Worm (Caenorhabditis elegans) whole organism, early embryonic: Measurements from ENCODE around the gene clec-203.

ENCODE experiments used
- B0310.2 ChIP-seq: sonication (generic microtip); optimal IDR thresholded peaks from 2 replicates; lab custom pipeline; 2016; ENCODE audit warnings: mild to moderate bottlenecking, missing genetic modification characterization, missing compliant biosample characterization
- F13C5.2 ChIP-seq: sonication (generic microtip); optimal IDR thresholded peaks from 2 replicates; lab custom pipeline; 2017; ENCODE audit warnings: mild to moderate bottlenecking, missing genetic modification characterization, inconsistent platforms, missing compliant biosample characterization
- aly-1 ChIP-seq: sonication (generic microtip); optimal IDR thresholded peaks from 2 replicates; lab custom pipeline; 2016; ENCODE audit warnings: missing genetic modification characterization, missing compliant biosample characterization
- ama-1 ChIP-seq: fragments of 150-350 bp; optimal IDR thresholded peaks from 2 replicates; lab custom pipeline; 2014
- ceh-13 ChIP-seq: fragments of 200-800 bp; sonication (Bioruptor generic); optimal IDR thresholded peaks from 2 replicates; lab custom pipeline; 2018; ENCODE audit warnings: mild to moderate bottlenecking, missing genetic modification characterization, missing compliant biosample characterization
- ceh-36 ChIP-seq: sonication (generic microtip); optimal IDR thresholded peaks from 2 replicates; lab custom pipeline; 2016; ENCODE audit warnings: missing genetic modification characterization, inconsistent platforms, missing compliant biosample characterization
- ets-7 ChIP-seq: sonication (generic microtip); optimal IDR thresholded peaks from 2 replicates; lab custom pipeline; 2016; ENCODE audit warnings: missing genotype, missing genetic modification characterization, missing compliant biosample characterization
- flt-1 ChIP-seq: fragments of 200-800 bp; sonication (Bioruptor generic); IDR thresholded peaks from 2 replicates; pipeline ENCODE4 v1.3.6; 2022; ENCODE audit warnings: missing genetic modification characterization, missing compliant biosample characterization
- hmbx-1 ChIP-seq: sonication (generic microtip); optimal IDR thresholded peaks from 2 replicates; lab custom pipeline; 2016; ENCODE audit warnings: mild to moderate bottlenecking, missing genetic modification characterization, missing compliant biosample characterization
- hmg-4 ChIP-seq: fragments of 200-800 bp; sonication (Bioruptor generic); optimal IDR thresholded peaks from 2 replicates; lab custom pipeline; 2018; ENCODE audit warnings: mild to moderate bottlenecking, missing genetic modification characterization, missing compliant biosample characterization
- hnd-1 ChIP-seq: sonication (generic microtip); optimal IDR thresholded peaks from 2 replicates; lab custom pipeline; 2016; ENCODE audit warnings: missing genetic modification characterization, missing compliant biosample characterization
- pes-1 ChIP-seq: fragments of 200-800 bp; sonication (Bioruptor generic); IDR thresholded peaks from 2 replicates; pipeline ENCODE4 v1.3.6; 2022; ENCODE audit warnings: missing genetic modification reagents, missing genetic modification characterization, missing compliant biosample characterization
- scrt-1 ChIP-seq: fragments of 200-800 bp; sonication (Bioruptor generic); IDR thresholded peaks from 2 replicates; pipeline ENCODE4 v1.3.6; 2022; ENCODE audit warnings: missing genetic modification characterization, missing compliant biosample characterization
- sea-1 ChIP-seq: fragments of 200-800 bp; sonication (Bioruptor generic); conservative IDR thresholded peaks from 2 replicates; pipeline ENCODE4 v1.3.6; 2022; ENCODE audit warnings: missing genetic modification characterization, missing compliant biosample characterization
- tbx-11 ChIP-seq: fragments of 200-800 bp; sonication (Bioruptor generic); IDR thresholded peaks from 2 replicates; pipeline ENCODE4 v1.3.6; 2022; ENCODE audit warnings: missing genetic modification characterization, missing compliant biosample characterization
- tbx-37 ChIP-seq: fragments of 200-800 bp; sonication (Bioruptor generic); conservative IDR thresholded peaks from 2 replicates; pipeline ENCODE4 v1.3.6; 2022; ENCODE audit warnings: missing genetic modification reagents, missing genetic modification characterization, missing compliant biosample characterization
- tra-4 ChIP-seq: sonication (generic microtip); optimal IDR thresholded peaks from 2 replicates; lab custom pipeline; 2017; ENCODE audit warnings: missing genetic modification characterization, missing compliant biosample characterization

Gene clec-203

DNA sequence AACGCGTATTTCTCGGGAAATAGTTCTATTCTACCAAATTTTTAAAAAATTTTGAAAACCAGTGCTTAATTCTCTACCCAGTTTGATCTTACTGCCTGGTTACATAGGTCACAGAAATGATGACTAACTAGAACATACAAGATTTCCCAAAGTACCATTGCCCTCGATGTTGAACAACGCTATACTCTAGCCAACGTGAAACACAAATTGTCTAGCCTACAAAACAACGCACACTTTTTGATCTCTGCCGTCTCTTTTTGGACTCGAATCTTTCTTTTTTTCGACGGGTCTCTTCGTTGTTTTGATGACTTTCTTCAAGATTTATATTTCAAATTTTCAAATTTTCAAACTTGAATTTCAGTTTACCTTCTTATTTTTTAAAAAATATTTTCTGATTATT lies 12.2 kb downstream of the clec-203 start, which contains the start of gene Y50D4B.2:
Gene Y50D4B.2 (plus strand): TSS at position 301 of the 400 bp plus-strand sequence.
- TF ChIP-seq scrt-1 (GFP tag; lab: Robert Waterston, UW) (no peak), ceh-36 (no peak), B0310.2 (no peak), aly-1 (no peak), hnd-1 (tag; lab: Kevin White, UChicago) (no peak), tbx-37 (GFP tag; lab: Robert Waterston, UW) (no peak), ama-1 (lab: Kevin White, UChicago) (no peak), hmbx-1 (tag; lab: Kevin White, UChicago) (no peak), sea-1 (GFP tag; lab: Robert Waterston, UW) (no peak)

ce11 chrV:1102569-1102968 lies 14.5 kb downstream of the clec-203 start:
- TF ChIP-seq ceh-36 (no peak), flt-1 (GFP tag; lab: Robert Waterston, UW) (no peak), tbx-37 (GFP tag; lab: Robert Waterston, UW) (no peak), hmbx-1 (tag; lab: Kevin White, UChicago) (no peak), aly-1 (no peak), ama-1 (lab: Kevin White, UChicago) (no peak), pes-1 (GFP tag; lab: Robert Waterston, UW) (no peak), F13C5.2 (tag; lab: Kevin White, UChicago) (no peak)

- no peak for TF ChIP-seq tbx-11
- TF ChIP-seq scrt-1 (GFP tag; lab: Robert Waterston, UW): no peak
- no peak for TF ChIP-seq hmbx-1 (tag; lab: Kevin White, UChicago)
- no peak for TF ChIP-seq ceh-13 (GFP tag; lab: Kevin White, UChicago)
- TF ChIP-seq ceh-36: peak; percentile 69
- TF ChIP-seq pes-1 (GFP tag; lab: Robert Waterston, UW): no peak
- no peak for TF ChIP-seq B0310.2
These were observed 24.1 kb downstream of the clec-203 start for ce11 chrV:1112180-1112579.

ce11 chrV:1112658-1113057 lies 24.6 kb downstream of the clec-203 start, which contains the start of gene Y50D4B.1:
Gene Y50D4B.1, plus strand, starts transcription at chrV:1112958.
- TF ChIP-seq hmg-4 (GFP tag; lab: Kevin White, UChicago): no peak
- no peak for TF ChIP-seq ceh-13 (GFP tag; lab: Kevin White, UChicago)
- TF ChIP-seq tra-4 (tag; lab: Kevin White, UChicago): no peak
- TF ChIP-seq tbx-11: no peak
- no peak for TF ChIP-seq hnd-1 (tag; lab: Kevin White, UChicago)
- no peak for TF ChIP-seq sea-1 (GFP tag; lab: Robert Waterston, UW)
- no peak for TF ChIP-seq pes-1 (GFP tag; lab: Robert Waterston, UW)
- TF ChIP-seq scrt-1 (GFP tag; lab: Robert Waterston, UW): no peak
- no peak for TF ChIP-seq aly-1
- TF ChIP-seq flt-1 (GFP tag; lab: Robert Waterston, UW): no peak
- TF ChIP-seq ets-7: no peak
- no peak for TF ChIP-seq F13C5.2 (tag; lab: Kevin White, UChicago)
- no peak for TF ChIP-seq tbx-37 (GFP tag; lab: Robert Waterston, UW)
- TF ChIP-seq hmbx-1 (tag; lab: Kevin White, UChicago): no peak
- no peak for TF ChIP-seq B0310.2
- no peak for TF ChIP-seq ama-1 (lab: Kevin White, UChicago)
- TF ChIP-seq ceh-36: no peak

- TF ChIP-seq tbx-37 (GFP tag; lab: Robert Waterston, UW) (no peak), B0310.2 (no peak), hmg-4 (GFP tag; lab: Kevin White, UChicago) (no peak), ceh-13 (GFP tag; lab: Kevin White, UChicago) (no peak), flt-1 (GFP tag; lab: Robert Waterston, UW) (no peak), ets-7 (no peak), aly-1 (no peak), scrt-1 (GFP tag; lab: Robert Waterston, UW) (no peak), hnd-1 (tag; lab: Kevin White, UChicago) (no peak)
These were observed 32.0 kb downstream of the clec-203 start for ce11 chrV:1120101-1120500.

DNA sequence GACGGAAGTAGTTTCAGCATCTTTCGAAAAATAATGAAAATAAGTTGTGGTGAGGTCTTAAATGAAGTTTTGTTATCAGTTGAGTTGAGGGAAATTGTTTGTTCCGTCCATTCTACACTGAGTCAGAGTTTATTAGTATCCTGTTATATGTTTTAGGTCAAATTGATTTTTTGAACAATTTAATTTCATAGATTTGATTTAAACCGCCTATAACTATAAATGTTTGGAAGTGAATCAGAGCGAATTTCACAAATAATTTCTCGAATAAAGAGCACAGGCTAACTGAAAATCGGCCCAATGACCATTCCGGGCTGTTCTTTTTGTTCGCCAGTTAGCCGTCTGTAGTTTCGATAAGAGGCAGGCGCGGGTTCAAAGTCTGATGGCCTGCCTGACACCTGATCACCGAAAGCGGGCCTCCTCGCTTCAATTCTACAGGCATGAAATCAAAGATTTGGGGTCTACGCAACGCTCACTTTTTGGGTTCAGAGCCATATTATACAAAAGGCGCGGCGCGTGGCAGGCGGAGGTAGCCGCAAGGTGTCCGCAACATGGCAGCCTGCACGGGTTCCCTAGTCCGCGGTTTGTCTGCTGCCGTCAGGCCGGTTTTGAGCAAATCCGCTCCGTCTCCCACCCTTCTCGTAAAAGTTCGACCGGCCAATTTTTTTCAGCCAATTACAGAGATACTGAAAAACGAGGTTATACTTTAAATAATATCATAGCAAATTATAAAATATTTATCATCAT lies 44.0 kb downstream of the clec-203 start, which contains the start of gene W07B8.4:
Gene W07B8.4 (minus strand): TSS at position 51 of the 744 bp plus-strand sequence.
- no peak for TF ChIP-seq ceh-13 (GFP tag; lab: Kevin White, UChicago)
- TF ChIP-seq tra-4 (tag; lab: Kevin White, UChicago): no peak
- no peak for TF ChIP-seq F13C5.2 (tag; lab: Kevin White, UChicago)
- no peak for TF ChIP-seq ceh-36
- no peak for TF ChIP-seq scrt-1 (GFP tag; lab: Robert Waterston, UW)
- no peak for TF ChIP-seq pes-1 (GFP tag; lab: Robert Waterston, UW)
- no peak for TF ChIP-seq hnd-1 (tag; lab: Kevin White, UChicago)
- no peak for TF ChIP-seq flt-1 (GFP tag; lab: Robert Waterston, UW)
- TF ChIP-seq tbx-37 (GFP tag; lab: Robert Waterston, UW): no peak
- TF ChIP-seq ets-7: no peak
- no peak for TF ChIP-seq sea-1 (GFP tag; lab: Robert Waterston, UW)
- no peak for TF ChIP-seq tbx-11
- no peak for TF ChIP-seq hmg-4 (GFP tag; lab: Kevin White, UChicago)
- TF ChIP-seq aly-1: no peak
- TF ChIP-seq ama-1 (lab: Kevin White, UChicago): no peak
- no peak for TF ChIP-seq hmbx-1 (tag; lab: Kevin White, UChicago)
- no peak for TF ChIP-seq B0310.2

DNA sequence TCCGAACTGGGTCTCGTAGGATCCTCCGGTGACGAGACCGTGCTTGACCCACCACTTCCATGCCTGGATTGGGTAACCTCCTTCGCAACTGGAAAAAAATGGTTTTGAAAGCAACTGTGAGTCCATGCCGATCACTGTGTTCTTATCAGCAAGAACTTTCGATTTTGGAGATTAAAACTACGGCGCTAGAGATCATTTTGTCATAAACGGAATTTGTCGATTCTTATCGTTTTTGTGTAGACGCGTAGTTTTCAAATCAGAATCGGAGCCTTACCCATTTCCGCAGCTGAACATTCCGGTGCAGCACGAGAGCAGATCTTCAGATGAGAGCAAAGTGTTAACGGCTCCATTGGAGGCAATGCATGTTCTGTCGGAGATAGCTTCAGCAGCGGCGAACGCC lies 45.1 kb downstream of the clec-203 start:
- TF ChIP-seq B0310.2: no peak
- no peak for TF ChIP-seq aly-1
- TF ChIP-seq flt-1 (GFP tag; lab: Robert Waterston, UW): no peak
- no peak for TF ChIP-seq ets-7
- no peak for TF ChIP-seq ama-1 (lab: Kevin White, UChicago)
- no peak for TF ChIP-seq tbx-11
- no peak for TF ChIP-seq tbx-37 (GFP tag; lab: Robert Waterston, UW)
- TF ChIP-seq sea-1 (GFP tag; lab: Robert Waterston, UW): no peak
- no peak for TF ChIP-seq hmbx-1 (tag; lab: Kevin White, UChicago)
- TF ChIP-seq ceh-13 (GFP tag; lab: Kevin White, UChicago): no peak
